Worm (Caenorhabditis elegans) whole organism, mixed stage, embryonic: ENCODE measurements around the gene unc-76.

ENCODE experiments used
- ceh-83 ChIP-seq: fragments of 200-800 bp; sonication (Bioruptor generic); optimal IDR thresholded peaks from 2 replicates; lab custom pipeline; 2018; ENCODE audit warnings: mild to moderate bottlenecking, missing genetic modification characterization, missing compliant biosample characterization
- elt-3 ChIP-seq: fragments of 150-350 bp; optimal IDR thresholded peaks from 2 replicates; lab custom pipeline; 2014; ENCODE audit warnings: missing biosample characterization, missing genetic modification characterization
- hlh-1 ChIP-seq: fragments of 150-350 bp; optimal IDR thresholded peaks from 2 replicates; lab custom pipeline; 2014; ENCODE audit warnings: missing biosample characterization, missing genetic modification reagents, missing genetic modification characterization
- nhr-12 ChIP-seq: fragments of 150-350 bp; optimal IDR thresholded peaks from 2 replicates; lab custom pipeline; 2014; ENCODE audit warnings: missing biosample characterization, missing genetic modification characterization
- nhr-2 ChIP-seq: fragments of 150-350 bp; optimal IDR thresholded peaks from 2 replicates; lab custom pipeline; 2014; ENCODE audit warnings: missing biosample characterization, missing genetic modification characterization
- nhr-237 ChIP-seq: fragments of 150-350 bp; optimal IDR thresholded peaks from 2 replicates; lab custom pipeline; 2014; ENCODE audit warnings: missing biosample characterization, missing genetic modification characterization
- nhr-28 ChIP-seq: fragments of 150-350 bp; optimal IDR thresholded peaks from 2 replicates; lab custom pipeline; 2014; ENCODE audit warnings: missing biosample characterization, missing genetic modification characterization
- pha-4 ChIP-seq: fragments of 150-350 bp; optimal IDR thresholded peaks from 2 replicates; lab custom pipeline; 2018; ENCODE audit warnings: missing biosample characterization, missing genetic modification reagents, missing genetic modification characterization
- snpc-4 ChIP-seq: fragments of 150-350 bp; optimal IDR thresholded peaks from 2 replicates; lab custom pipeline; 2014; ENCODE audit warnings: missing biosample characterization, missing genetic modification characterization
- sptf-1 ChIP-seq: sonication (generic microtip); optimal IDR thresholded peaks from 2 replicates; lab custom pipeline; 2017; ENCODE audit warnings: mild to moderate bottlenecking, missing genetic modification characterization, moderate library complexity, missing compliant biosample characterization
- tbx-8 ChIP-seq: fragments of 200-800 bp; sonication (Bioruptor generic); optimal IDR thresholded peaks from 2 replicates; lab custom pipeline; 2018; ENCODE audit warnings: mild to moderate bottlenecking, missing genetic modification characterization, moderate library complexity, missing compliant biosample characterization
- unc-62 ChIP-seq: fragments of 150-350 bp; optimal IDR thresholded peaks from 2 replicates; lab custom pipeline; 2014; ENCODE audit warnings: missing biosample characterization, missing genetic modification reagents, missing genetic modification characterization
- ztf-11 ChIP-seq: fragments of 150-350 bp; optimal IDR thresholded peaks from 2 replicates; lab custom pipeline; 2014; ENCODE audit warnings: missing biosample characterization, missing genetic modification characterization

DNA sequence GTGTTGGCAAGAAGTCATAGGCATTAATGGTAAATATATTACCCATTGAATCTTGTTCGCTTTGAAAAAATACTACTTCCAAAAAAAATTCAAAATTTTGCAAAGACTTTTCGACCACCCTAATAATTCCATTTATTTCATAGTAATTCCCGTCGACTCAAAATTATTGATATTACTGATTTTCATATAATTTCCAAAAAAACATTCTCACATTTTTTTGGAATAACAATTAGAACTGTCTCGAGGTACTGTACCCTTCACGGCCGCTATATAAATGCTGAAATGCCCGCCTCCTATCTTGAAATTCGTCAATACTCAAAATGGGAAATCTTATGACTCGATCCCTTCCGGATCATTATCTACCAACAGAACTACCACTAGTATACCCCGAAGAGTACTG is 48.0 kb upstream of the unc-76 start, which contains the start of gene F14H8.4:
- no peak for TF ChIP-seq elt-3 (tag; lab: Kevin White, UChicago)
- no peak for TF ChIP-seq unc-62 (GFP tag; lab: Kevin White, UChicago)
- TF ChIP-seq ceh-83 (GFP tag; lab: Kevin White, UChicago): no peak
- no peak for TF ChIP-seq nhr-28 (tag; lab: Kevin White, UChicago)
- no peak for TF ChIP-seq nhr-237 (tag; lab: Kevin White, UChicago)
- no peak for TF ChIP-seq sptf-1 (tag; lab: Kevin White, UChicago)
- no peak for TF ChIP-seq ztf-11 (tag; lab: Kevin White, UChicago)
- no peak for TF ChIP-seq tbx-8 (GFP tag; lab: Kevin White, UChicago)
- TF ChIP-seq nhr-12: no peak
- no peak for TF ChIP-seq pha-4 (tag; lab: Kevin White, UChicago)
- no peak for TF ChIP-seq nhr-2 (tag; lab: Kevin White, UChicago)
- no peak for TF ChIP-seq hlh-1 (tag; lab: Kevin White, UChicago)
- TF ChIP-seq snpc-4 (tag; lab: Kevin White, UChicago): no peak
